Fruit fly (Drosophila melanogaster) whole organism, embryonic: ENCODE data around the gene Ing5.

Source experiments
- Aef1 ChIP-seq: fragments of 200-800 bp; sonication (Bioruptor generic); IDR thresholded peaks from 3 replicates; pipeline ENCODE4 v1.3.6; 2022; ENCODE audit warnings: missing biosample characterization, missing genetic modification characterization
- Atf6 ChIP-seq: fragments of 200-800 bp; sonication (Bioruptor generic); IDR thresholded peaks from 2 replicates; pipeline ENCODE4 v1.3.6; 2022; ENCODE audit warnings: missing biosample characterization, missing genetic modification characterization
- C15 ChIP-seq: fragments of 200-800 bp; sonication (Bioruptor generic); IDR thresholded peaks from 3 replicates; pipeline ENCODE4 v1.3.6; 2022; ENCODE audit warnings: missing biosample characterization, missing genetic modification characterization
- CG10267 ChIP-seq: fragments of 200-800 bp; sonication (Bioruptor generic); optimal IDR thresholded peaks from 2 replicates; lab custom pipeline; 2018; ENCODE audit warnings: missing biosample characterization, mild to moderate bottlenecking, missing genetic modification characterization, moderate library complexity
- CG10979 ChIP-seq: fragments of 200-800 bp; sonication (Bioruptor generic); optimal IDR thresholded peaks from 2 replicates; lab custom pipeline; 2018; ENCODE audit warnings: missing biosample characterization, mild to moderate bottlenecking, missing genetic modification characterization, moderate library complexity
- CG12219 ChIP-seq: fragments of 200-800 bp; sonication (Bioruptor generic); optimal IDR thresholded peaks from 3 replicates; lab custom pipeline; 2018; ENCODE audit warnings: missing biosample characterization, mild to moderate bottlenecking, missing genetic modification characterization
- CG12942 ChIP-seq: fragments of 200-800 bp; sonication (Bioruptor generic); optimal IDR thresholded peaks from 3 replicates; lab custom pipeline; 2016; ENCODE audit warnings: missing biosample characterization, missing genetic modification characterization
- CG13424 ChIP-seq: fragments of 200-800 bp; sonication (Bioruptor generic); optimal IDR thresholded peaks from 2 replicates; lab custom pipeline; 2019; ENCODE audit warnings: missing biosample characterization, mild to moderate bottlenecking, missing genetic modification characterization, moderate library complexity
- CG13775 ChIP-seq: fragments of 200-800 bp; sonication (Bioruptor generic); optimal IDR thresholded peaks from 3 replicates; lab custom pipeline; 2017; ENCODE audit warnings: missing biosample characterization, mild to moderate bottlenecking, missing genetic modification characterization
- CG16779 ChIP-seq: fragments of 200-800 bp; sonication (Bioruptor generic); IDR thresholded peaks from 2 replicates; pipeline ENCODE4 v1.3.6; 2022; ENCODE audit warnings: missing biosample characterization, missing genetic modification characterization
- CG16863 ChIP-seq: fragments of 200-800 bp; sonication (Bioruptor generic); optimal IDR thresholded peaks from 3 replicates; lab custom pipeline; 2016; ENCODE audit warnings: missing biosample characterization, missing genetic modification characterization
- CG1832 ChIP-seq: fragments of 200-800 bp; sonication (Bioruptor generic); optimal IDR thresholded peaks from 2 replicates; lab custom pipeline; 2017; ENCODE audit warnings: missing biosample characterization, mild to moderate bottlenecking, missing genetic modification characterization, inconsistent platforms
- CG18476 ChIP-seq: fragments of 200-800 bp; sonication (Bioruptor generic); optimal IDR thresholded peaks from 2 replicates; lab custom pipeline; 2016; ENCODE audit warnings: missing biosample characterization, mild to moderate bottlenecking, missing genetic modification characterization
- CG2120 ChIP-seq: fragments of 200-800 bp; sonication (Bioruptor generic); optimal IDR thresholded peaks from 3 replicates; lab custom pipeline; 2016; ENCODE audit warnings: missing biosample characterization, missing genetic modification characterization
- CG30431 ChIP-seq: fragments of 200-800 bp; sonication (Bioruptor generic); optimal IDR thresholded peaks from 2 replicates; lab custom pipeline; 2017; ENCODE audit warnings: missing biosample characterization, missing genetic modification characterization
- CG31388 ChIP-seq: fragments of 200-800 bp; sonication (Bioruptor generic); optimal IDR thresholded peaks from 2 replicates; lab custom pipeline; 2016; ENCODE audit warnings: missing biosample characterization, missing genetic modification characterization
- CG31441 ChIP-seq: fragments of 200-800 bp; sonication (Bioruptor generic); IDR thresholded peaks from 2 replicates; pipeline ENCODE4 v1.3.6; 2022; ENCODE audit warnings: missing biosample characterization, missing genetic modification characterization
- CG32767 ChIP-seq: fragments of 200-800 bp; sonication (Bioruptor generic); IDR thresholded peaks from 2 replicates; pipeline ENCODE4 v1.3.6; 2022; ENCODE audit warnings: missing biosample characterization, missing genetic modification characterization
- CG3281 ChIP-seq: fragments of 200-800 bp; sonication (Bioruptor generic); optimal IDR thresholded peaks from 3 replicates; lab custom pipeline; 2017; ENCODE audit warnings: missing biosample characterization, mild to moderate bottlenecking, missing genetic modification characterization
- CG6254 ChIP-seq: fragments of 200-800 bp; sonication (Bioruptor generic); optimal IDR thresholded peaks from 3 replicates; lab custom pipeline; 2017; ENCODE audit warnings: mild to moderate bottlenecking, missing biosample characterization, missing genetic modification reagents, missing genetic modification characterization
- CG7556 ChIP-seq: fragments of 200-800 bp; sonication (Bioruptor generic); optimal IDR thresholded peaks from 2 replicates; lab custom pipeline; 2017; ENCODE audit warnings: missing biosample characterization, mild to moderate bottlenecking, missing genetic modification characterization
- Camta ChIP-seq: fragments of 200-800 bp; sonication (Bioruptor generic); optimal IDR thresholded peaks from 2 replicates; lab custom pipeline; 2016; ENCODE audit warnings: missing biosample characterization, missing genetic modification characterization
- CoRest ChIP-seq: fragments of 200-800 bp; sonication (Bioruptor generic); optimal IDR thresholded peaks from 3 replicates; lab custom pipeline; 2018; ENCODE audit warnings: missing biosample characterization, mild to moderate bottlenecking, missing genetic modification characterization, moderate library complexity
- Doc3 ChIP-seq: fragments of 200-800 bp; sonication (Bioruptor generic); IDR thresholded peaks from 3 replicates; pipeline ENCODE4 v1.3.6; 2022; ENCODE audit warnings: missing biosample characterization, missing genetic modification characterization; ENCODE audit not compliant: partially characterized antibody
- Drgx ChIP-seq: fragments of 200-800 bp; sonication (Bioruptor generic); IDR thresholded peaks from 2 replicates; pipeline ENCODE4 v1.3.6; 2022; ENCODE audit warnings: missing biosample characterization, missing genetic modification characterization
- Elba2 ChIP-seq: fragments of 200-800 bp; sonication (Bioruptor generic); optimal IDR thresholded peaks from 3 replicates; lab custom pipeline; 2016; ENCODE audit warnings: missing biosample characterization, missing genetic modification characterization
- HLH54F ChIP-seq: fragments of 200-800 bp; sonication (Bioruptor generic); optimal IDR thresholded peaks from 3 replicates; lab custom pipeline; 2016; ENCODE audit warnings: missing biosample characterization, missing genetic modification characterization
- MBD-R2 ChIP-seq: fragments of 200-800 bp; sonication (Bioruptor generic); IDR thresholded peaks from 2 replicates; pipeline ENCODE4 v1.3.6; 2022; ENCODE audit warnings: missing biosample characterization, missing genetic modification characterization
- Mad ChIP-seq: fragments of 200-800 bp; sonication (Bioruptor generic); optimal IDR thresholded peaks from 2 replicates; lab custom pipeline; 2016; ENCODE audit warnings: missing biosample characterization, missing genetic modification characterization
- PHDP ChIP-seq: fragments of 200-800 bp; sonication (Bioruptor generic); optimal IDR thresholded peaks from 3 replicates; lab custom pipeline; 2018; ENCODE audit warnings: missing biosample characterization, mild to moderate bottlenecking, missing genetic modification characterization, moderate library complexity
- Sry-β ChIP-seq: fragments of 200-800 bp; sonication (Bioruptor generic); optimal IDR thresholded peaks from 2 replicates; lab custom pipeline; 2018; ENCODE audit warnings: missing biosample characterization, mild to moderate bottlenecking, missing genetic modification characterization, moderate library complexity
- cato ChIP-seq: fragments of 200-800 bp; sonication (Bioruptor generic); optimal IDR thresholded peaks from 2 replicates; lab custom pipeline; 2016; ENCODE audit warnings: missing biosample characterization, missing genetic modification characterization, borderline replicate concordance
- eve ChIP-seq, 2 experiments: fragments of >200 bp; optimal IDR thresholded peaks; 2 replicates each; lab custom pipeline; 2017; ENCODE audit warnings: missing biosample characterization in 2 of 2, missing genetic modification characterization in 2 of 2
- ewg ChIP-seq: fragments of 200-800 bp; sonication (Bioruptor generic); optimal IDR thresholded peaks from 3 replicates; lab custom pipeline; 2017; ENCODE audit warnings: mild to moderate bottlenecking, missing biosample characterization, missing genetic modification reagents, missing genetic modification characterization
- gce ChIP-seq: fragments of 200-800 bp; sonication (Bioruptor generic); IDR thresholded peaks from 3 replicates; pipeline ENCODE4 v1.3.6; 2022; ENCODE audit warnings: missing biosample characterization, missing genetic modification characterization
- gro ChIP-seq: fragments of 200-800 bp; sonication (Bioruptor generic); optimal IDR thresholded peaks from 2 replicates; lab custom pipeline; 2016; ENCODE audit warnings: missing biosample characterization, missing genetic modification characterization
- jigr1 ChIP-seq: fragments of 200-800 bp; sonication (Bioruptor generic); IDR thresholded peaks from 3 replicates; pipeline ENCODE4 v1.3.6; 2022; ENCODE audit warnings: missing biosample characterization, missing genetic modification characterization
- kah ChIP-seq: fragments of 200-800 bp; sonication (Bioruptor generic); optimal IDR thresholded peaks from 2 replicates; lab custom pipeline; 2018; ENCODE audit warnings: missing biosample characterization, mild to moderate bottlenecking, missing genetic modification characterization
- mirr ChIP-seq: fragments of 200-800 bp; sonication (Bioruptor generic); optimal IDR thresholded peaks from 3 replicates; lab custom pipeline; 2018; ENCODE audit warnings: missing biosample characterization, mild to moderate bottlenecking, missing genetic modification characterization
- oc ChIP-seq: fragments of 200-800 bp; sonication (Bioruptor generic); optimal IDR thresholded peaks from 2 replicates; lab custom pipeline; 2018; ENCODE audit warnings: missing biosample characterization, mild to moderate bottlenecking, missing genetic modification characterization, moderate library complexity
- odd ChIP-seq: fragments of 200-800 bp; sonication (Bioruptor generic); optimal IDR thresholded peaks from 2 replicates; lab custom pipeline; 2017; ENCODE audit warnings: missing biosample characterization, mild to moderate bottlenecking, missing genetic modification characterization
- onecut ChIP-seq: fragments of 200-800 bp; sonication (Bioruptor generic); IDR thresholded peaks from 2 replicates; pipeline ENCODE4 v1.3.6; 2022; ENCODE audit warnings: missing biosample characterization, missing genetic modification characterization
- pros ChIP-seq: fragments of 200-800 bp; sonication (Bioruptor generic); optimal IDR thresholded peaks from 3 replicates; lab custom pipeline; 2019; ENCODE audit warnings: missing biosample characterization, mild to moderate bottlenecking, missing genetic modification characterization, moderate library complexity
- schlank ChIP-seq: fragments of 200-800 bp; sonication (Bioruptor generic); optimal IDR thresholded peaks from 2 replicates; lab custom pipeline; 2018; ENCODE audit warnings: missing biosample characterization, mild to moderate bottlenecking, missing genetic modification characterization
- shn ChIP-seq: fragments of 200-800 bp; sonication (Bioruptor generic); optimal IDR thresholded peaks from 3 replicates; lab custom pipeline; 2016; ENCODE audit warnings: missing biosample characterization, missing genetic modification characterization
- sna ChIP-seq: fragments of 200-800 bp; sonication (Bioruptor generic); IDR thresholded peaks from 2 replicates; pipeline ENCODE4 v1.3.6; 2022; ENCODE audit warnings: missing biosample characterization, missing genetic modification characterization; ENCODE audit not compliant: partially characterized antibody
- usp ChIP-seq: fragments of >200 bp; optimal IDR thresholded peaks from 2 replicates; lab custom pipeline; 2017; ENCODE audit warnings: missing biosample characterization, missing genetic modification characterization
- z ChIP-seq: fragments of 200-800 bp; sonication (Bioruptor generic); IDR thresholded peaks from 3 replicates; pipeline ENCODE4 v1.3.6; 2022; ENCODE audit warnings: missing biosample characterization, missing genetic modification characterization
- zen ChIP-seq: fragments of 200-800 bp; sonication (Bioruptor generic); optimal IDR thresholded peaks from 3 replicates; lab custom pipeline; 2018; ENCODE audit warnings: missing biosample characterization, mild to moderate bottlenecking, missing genetic modification characterization, moderate library complexity

Gene Ing5

DNA sequence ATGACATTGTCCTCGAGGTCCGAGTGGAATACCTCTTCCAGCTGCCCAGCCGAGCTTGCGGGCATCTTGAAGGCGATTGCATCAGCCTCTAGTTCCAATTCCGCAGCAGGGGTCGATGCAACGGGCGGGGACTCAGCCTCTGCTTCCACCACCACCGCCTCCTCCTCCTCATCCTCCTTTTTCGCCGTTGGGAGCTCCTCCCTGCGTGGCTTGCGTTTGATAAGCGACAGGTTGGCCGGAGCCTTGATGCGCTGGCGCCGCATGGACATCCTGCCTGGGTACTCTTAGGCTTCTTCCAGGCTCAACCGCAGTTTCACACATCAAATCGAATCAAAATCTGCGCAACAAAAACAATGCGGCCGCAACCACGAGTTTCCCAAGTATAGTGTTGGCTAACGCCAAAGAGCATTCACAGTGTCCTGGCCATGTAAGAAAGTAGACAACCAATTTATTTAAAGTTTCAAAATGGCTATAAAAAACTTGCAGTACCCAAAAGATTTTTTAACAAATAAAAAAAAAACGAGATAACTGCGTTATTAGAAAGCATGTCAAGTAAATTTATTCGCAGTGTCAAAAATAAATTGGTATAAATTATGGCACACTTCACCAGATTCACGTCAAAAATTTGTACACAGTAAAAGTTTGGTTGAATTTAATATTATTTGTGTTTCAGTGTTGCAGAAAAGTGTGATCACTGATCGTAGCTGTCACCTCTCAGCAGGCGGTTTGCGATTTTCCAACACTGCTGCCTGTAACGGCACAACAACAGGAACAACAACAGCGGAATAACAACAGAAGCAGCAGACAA lies 13.5 kb downstream of the Ing5 start, which contains the start of the genes Bdp1 and CG6565 (continued):
- TF ChIP-seq sna (GFP tag; lab: Robert Waterston, UW) = no peak
- peak; percentile 95 for TF ChIP-seq CG31388 (GFP tag; lab: Kevin White, UChicago)
- peak; percentile 76 for TF ChIP-seq gce (GFP tag; lab: Robert Waterston, UW)
- TF ChIP-seq CoRest (tag; lab: Kevin White, UChicago) = peak; percentile 99
- TF ChIP-seq HLH54F (GFP tag; lab: Kevin White, UChicago) = peak; percentile 99
- peak; percentile 98 for TF ChIP-seq CG16863 (GFP tag; lab: Kevin White, UChicago)
- TF ChIP-seq MBD-R2 = peak; percentile 87
- TF ChIP-seq C15 (GFP tag; lab: Robert Waterston, UW) = peak; percentile 86
- TF ChIP-seq shn = peak; percentile 99
- TF ChIP-seq mirr = peak; percentile 70
- TF ChIP-seq CG12219 (GFP tag; lab: Kevin White, UChicago) = peak; percentile 82
- TF ChIP-seq CG1832 = no peak
- peak; percentile 100 for TF ChIP-seq CG10267 (tag; lab: Kevin White, UChicago)
- TF ChIP-seq CG10979 (tag; lab: Kevin White, UChicago) = peak; percentile 94
- TF ChIP-seq CG7556 (GFP tag; lab: Kevin White, UChicago) = peak; percentile 98
- peak; percentile 88 for TF ChIP-seq Sry-β
- TF ChIP-seq CG18476 = peak; percentile 97
- peak; percentile 98 for TF ChIP-seq cato (GFP tag; lab: Kevin White, UChicago)
- TF ChIP-seq oc (tag; lab: Kevin White, UChicago) = peak; percentile 86
- TF ChIP-seq Atf6 (GFP tag; lab: Robert Waterston, UW) = peak; percentile 96
- peak; percentile 98 for TF ChIP-seq CG30431 (GFP tag; lab: Kevin White, UChicago)
- peak; percentile 88 for TF ChIP-seq CG32767 (GFP tag; lab: Robert Waterston, UW)
- TF ChIP-seq Mad = peak; percentile 97
- peak; percentile 90 for TF ChIP-seq odd
- peak; percentile 78 for TF ChIP-seq onecut (GFP tag; lab: Robert Waterston, UW)
- TF ChIP-seq gro (GFP tag; lab: Kevin White, UChicago) = peak; percentile 97
- TF ChIP-seq CG2120 (GFP tag; lab: Kevin White, UChicago) = peak; percentile 99
- TF ChIP-seq zen = peak; percentile 96
- 0 out of 3 replicates have a peak, but pooled peaks have one; percentile 34 for TF ChIP-seq z (GFP tag; lab: Robert Waterston, UW)
- peak; percentile 96 for TF ChIP-seq CG3281 (GFP tag; lab: Kevin White, UChicago)
- peak; percentile 98 for TF ChIP-seq CG12942 (GFP tag; lab: Kevin White, UChicago)
- peak; percentile 96 for TF ChIP-seq jigr1 (GFP tag; lab: Robert Waterston, UW)
- peak; percentile 97 for TF ChIP-seq CG13424
- peak; percentile 99 for TF ChIP-seq Camta (GFP tag; lab: Kevin White, UChicago)
- TF ChIP-seq CG13775 (GFP tag; lab: Kevin White, UChicago) = peak; percentile 99
- TF ChIP-seq PHDP = peak; percentile 95
- TF ChIP-seq CG6254 (GFP tag; lab: Kevin White, UChicago) = peak; percentile 91
- TF ChIP-seq ewg (GFP tag; lab: Kevin White, UChicago) = peak; percentile 97
- TF ChIP-seq pros (GFP tag; lab: Kevin White, UChicago) = peak; percentile 45
- peak; percentile 98 for TF ChIP-seq CG31441 (GFP tag; lab: Robert Waterston, UW)
- peak in 1 of 2 experiments; percentile 90 for TF ChIP-seq eve (GFP tag; optimal IDR thresholded peaks at IDR 0.05; lab: Kevin White, UChicago)
- peak; percentile 79 for TF ChIP-seq kah
- TF ChIP-seq usp (GFP tag; lab: Kevin White, UChicago) = no peak
- peak; percentile 97 for TF ChIP-seq Aef1 (GFP tag; lab: Robert Waterston, UW)
- TF ChIP-seq schlank (tag; lab: Kevin White, UChicago) = peak; percentile 88
- peak; percentile 92 for TF ChIP-seq Elba2
- TF ChIP-seq CG16779 = peak; percentile 65; the same call in 1 of the 2 replicates
- TF ChIP-seq Doc3 (GFP tag; lab: Robert Waterston, UW) = no peak
- peak; percentile 92 for TF ChIP-seq Drgx (GFP tag; lab: Robert Waterston, UW)
